Worm (Caenorhabditis elegans): ENCODE data around the gene str-7.

str-7 gene

ce11 chrV:16061993-16062392, 37.3 kb downstream of the str-7 start, which contains the start of gene fbxa-100:
fbxa-100 (minus strand) TSS chrV:16062093.
- TF ChIP-seq rnt-1 (tag; optimal IDR thresholded peaks at IDR 0.05), result no peak
- no peak for TF ChIP-seq hlh-17 (GFP tag; optimal IDR thresholded peaks at IDR 0.05; ENCODE audit: borderline replicate concordance)
- no peak for TF ChIP-seq nhr-11 (tag; optimal IDR thresholded peaks at IDR 0.05)
- no peak for TF ChIP-seq fkh-10 (GFP tag; optimal IDR thresholded peaks at IDR 0.05)
- TF ChIP-seq jun-1 (tag; optimal IDR thresholded peaks at IDR 0.05), result no peak
- TF ChIP-seq efl-3 (GFP tag; optimal IDR thresholded peaks at IDR 0.05), result no peak
- TF ChIP-seq ets-5 (GFP tag; IDR thresholded peaks at IDR 0.05), result no peak
- no peak for TF ChIP-seq lin-39 (tag; optimal IDR thresholded peaks at IDR 0.05)
- TF ChIP-seq zip-4 (GFP tag; optimal IDR thresholded peaks at IDR 0.05), result no peak

DNA sequence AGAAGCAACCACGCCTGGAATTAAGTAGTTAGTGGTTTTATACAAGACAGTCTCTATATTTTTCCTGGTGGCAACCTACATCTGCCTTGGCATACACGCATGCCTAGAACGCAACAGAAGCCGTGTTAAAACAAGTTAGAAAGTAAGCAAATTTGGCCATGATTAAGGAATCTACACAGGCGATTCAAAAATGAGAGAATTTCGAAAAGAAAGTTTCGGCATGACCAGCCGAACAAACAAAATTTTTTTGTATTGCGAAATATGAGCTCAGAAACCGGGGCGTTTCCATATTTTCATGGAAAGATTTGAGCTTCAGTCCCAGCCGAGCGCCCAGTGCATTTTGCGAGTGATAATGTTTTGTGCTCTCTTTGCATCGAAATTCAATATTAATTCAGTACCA, 39.2 kb downstream of the str-7 start, which contains the start of gene F14H3.15:
Gene F14H3.15, minus strand, starts transcription at position 101 of the 400 bp plus-strand sequence.
- TF ChIP-seq nhr-71 (tag; optimal IDR thresholded peaks at IDR 0.05) (no peak), blmp-1 (tag; optimal IDR thresholded peaks at IDR 0.05) (no peak), tbx-2 (tag; optimal IDR thresholded peaks at IDR 0.05) (no peak), C16A3.4 (tag; optimal IDR thresholded peaks at IDR 0.05) (no peak), lin-14 (GFP tag; optimal IDR thresholded peaks at IDR 0.05) (no peak), ceh-88 (GFP tag; IDR thresholded peaks at IDR 0.05) (no peak), dpl-1 (GFP tag; optimal IDR thresholded peaks at IDR 0.05) (no peak), irx-1 (tag; optimal IDR thresholded peaks at IDR 0.05) (no peak), nhr-90 (tag; optimal IDR thresholded peaks at IDR 0.05; ENCODE audit: poor library complexity) (no peak), egl-27 (tag; optimal IDR thresholded peaks at IDR 0.05) (no peak), lsy-2 (tag; optimal IDR thresholded peaks at IDR 0.05) (no peak), mdl-1 (tag; optimal IDR thresholded peaks at IDR 0.05) (no peak)

DNA sequence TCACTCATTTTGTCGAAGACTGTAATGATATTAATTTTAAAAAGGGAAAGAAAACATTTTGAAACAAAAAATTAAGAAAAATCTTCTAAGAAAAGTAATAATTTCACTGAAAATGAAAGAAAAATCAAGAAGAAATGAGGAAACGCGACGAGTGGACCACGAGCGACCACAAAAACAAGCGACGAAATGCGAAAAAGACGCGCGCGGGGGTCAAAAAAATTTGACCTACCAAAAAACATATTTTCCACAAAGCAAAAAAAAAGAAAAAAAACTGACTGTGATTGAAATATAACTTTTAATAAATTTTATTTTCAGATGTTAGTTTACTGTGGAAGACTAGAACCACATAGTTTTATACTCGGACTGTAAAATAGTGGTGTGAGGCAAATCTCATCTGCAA, 40.5 kb downstream of the str-7 start, which contains the start of gene F14H3.6:
Gene F14H3.6, minus strand, starts transcription at position 22 of the 400 bp plus-strand sequence.
- TF ChIP-seq nhr-28 (tag; optimal IDR thresholded peaks at IDR 0.05) (no peak), grh-1 (GFP tag; IDR thresholded peaks at IDR 0.05) (no peak), hlh-4 (tag; optimal IDR thresholded peaks at IDR 0.05) (no peak), lin-13 (GFP tag; optimal IDR thresholded peaks at IDR 0.05) (no peak), ets-5 (GFP tag; IDR thresholded peaks at IDR 0.05) (no peak), unc-130 (tag; optimal IDR thresholded peaks at IDR 0.05) (no peak), dpl-1 (GFP tag; optimal IDR thresholded peaks at IDR 0.05) (no peak), ama-1 (optimal IDR thresholded peaks at IDR 0.05) (no peak), dsc-1 (tag; optimal IDR thresholded peaks at IDR 0.05) (no peak), fkh-4 (tag; optimal IDR thresholded peaks at IDR 0.05; ENCODE audit: borderline replicate concordance) (no peak), aly-2 (tag; optimal IDR thresholded peaks at IDR 0.05) (no peak), unc-62 (GFP tag; optimal IDR thresholded peaks at IDR 0.05) (no peak), sox-4 (tag; optimal IDR thresholded peaks at IDR 0.05) (no peak), isw-1 (GFP tag; IDR thresholded peaks at IDR 0.05) (no peak), ceh-82 (tag; optimal IDR thresholded peaks at IDR 0.05) (no peak), F16B12.6 (tag; optimal IDR thresholded peaks at IDR 0.05) (no peak), tbx-2 (tag; optimal IDR thresholded peaks at IDR 0.05) (no peak), snu-23 (GFP tag; optimal IDR thresholded peaks at IDR 0.05) (no peak), lsy-2 (tag; optimal IDR thresholded peaks at IDR 0.05) (no peak)

DNA sequence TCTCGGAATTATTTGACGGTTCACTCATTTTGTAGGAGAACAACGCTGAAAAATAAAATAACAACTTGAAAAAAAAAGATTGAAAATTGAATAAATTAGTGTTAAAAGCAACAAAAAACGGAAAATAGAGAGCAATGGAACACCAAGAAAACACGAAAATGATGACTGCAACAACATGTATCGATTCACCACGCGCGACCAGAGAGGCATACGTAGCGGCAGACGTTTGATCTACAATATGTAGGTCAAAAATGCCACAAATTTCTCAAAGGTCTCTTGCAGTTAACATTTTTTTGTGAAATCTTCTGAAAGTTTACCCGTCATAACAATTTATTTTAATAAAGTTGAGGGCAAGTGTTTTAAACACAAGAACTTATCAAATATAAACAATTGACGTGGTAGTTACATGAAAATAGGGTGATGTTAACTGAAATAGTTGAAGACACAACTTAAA, 42.3 kb downstream of the str-7 start, which contains the start of gene F14H3.5:
Gene F14H3.5, minus strand, starts transcription at position 51 of the 454 bp plus-strand sequence.
- no peak for TF ChIP-seq efl-1 (optimal IDR thresholded peaks at IDR 0.05)
- TF ChIP-seq efl-1 (GFP tag; optimal IDR thresholded peaks at IDR 0.05 in 1 of 2), result peak in 1 of 2 experiments; percentile 12
- TF ChIP-seq C34B4.2 (tag; optimal IDR thresholded peaks at IDR 0.05), result no peak
